Fruit fly (Drosophila melanogaster) S2 (cell line): ENCODE measurements around the gene ebd1.

Experiments
- CG8478 ChIP-seq: fragments of >200 bp; optimal IDR thresholded peaks from 2 replicates; lab custom pipeline; 2018
- CTCF ChIP-seq, 2 experiments: fragments of >200 bp; optimal IDR thresholded peaks; 2 replicates each; lab custom pipeline; 2018

DNA sequence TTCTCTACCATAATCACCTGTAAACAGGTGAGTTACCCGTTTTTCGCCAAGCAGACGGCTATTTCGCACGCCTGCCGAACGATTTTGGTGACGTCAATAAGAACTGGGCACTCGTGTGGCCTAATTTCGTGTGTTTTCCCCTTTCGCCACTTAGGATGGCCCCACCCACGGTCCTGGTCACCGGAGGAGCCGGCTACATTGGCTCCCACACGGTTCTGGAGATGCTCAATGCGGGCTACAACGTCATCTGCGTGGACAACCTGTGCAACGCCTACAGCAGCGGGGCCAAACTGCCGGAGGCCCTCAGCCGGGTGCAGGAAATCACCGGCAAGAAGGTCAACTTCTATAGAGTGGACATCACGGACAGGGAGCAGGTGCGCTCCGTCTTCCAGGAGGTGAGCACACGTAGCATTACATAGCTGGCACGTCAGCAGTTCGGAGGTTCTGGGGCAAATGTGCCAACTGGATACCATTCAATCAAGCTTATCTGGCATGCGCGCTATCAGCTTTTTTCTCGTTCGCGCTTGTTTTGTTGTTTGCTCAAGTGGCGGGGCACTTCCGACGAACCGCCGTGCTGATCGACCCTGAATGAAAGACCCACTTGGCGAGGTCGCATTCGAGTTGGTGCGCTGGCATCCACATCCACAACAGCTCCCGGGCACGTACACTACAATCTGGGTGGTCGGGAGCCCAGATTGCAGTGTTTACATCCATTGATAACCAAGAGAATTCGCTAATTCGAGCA lies 36.2 kb downstream of the ebd1 start:
- TF ChIP-seq CG8478, result no peak
- no peak for TF ChIP-seq CTCF (optimal IDR thresholded peaks at IDR 0.05; lab: Kevin White, UChicago)
